Fruit fly (Drosophila melanogaster): ENCODE measurements around the gene CG15449.

The CG15449 gene

DNA sequence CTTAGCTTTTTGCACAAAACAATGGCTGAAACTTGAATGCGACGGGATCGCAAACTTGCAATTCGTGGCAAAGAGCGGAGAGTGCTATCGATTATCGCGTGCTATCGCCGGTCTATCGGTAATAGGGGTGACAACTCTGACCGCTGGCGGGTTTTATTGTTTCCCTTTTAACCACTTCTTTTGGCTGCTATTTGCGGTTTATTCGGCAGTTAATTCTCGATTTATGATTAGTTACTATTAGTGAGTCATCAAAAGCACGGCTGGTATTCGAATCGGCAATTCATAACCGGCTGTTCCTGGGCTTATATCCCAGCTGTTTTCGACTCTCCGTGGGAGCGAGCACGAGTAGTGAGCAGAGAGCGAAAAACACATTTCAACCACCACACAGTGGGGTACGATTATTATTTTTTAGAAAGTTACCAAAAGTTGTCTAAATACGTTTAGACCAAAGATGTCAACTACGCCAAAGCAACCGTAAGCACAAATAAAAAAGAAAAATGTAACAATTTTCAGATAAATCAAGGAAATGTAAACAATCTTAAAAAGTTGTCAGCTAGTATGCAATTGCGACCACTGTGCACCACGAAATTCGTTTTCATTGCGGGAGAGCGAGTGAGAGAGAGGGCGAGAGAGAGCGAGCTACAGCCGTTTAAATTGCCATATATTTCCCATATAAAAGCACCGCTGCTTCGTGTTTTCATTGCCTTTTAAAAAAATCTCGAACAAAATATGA, 13.6 kb upstream of the CG15449 start, which contains the start of the genes Stt3A and bves:
TSS of gene Stt3A (minus strand) at position 89 of the 733 bp plus-strand sequence.
TSS of gene bves (plus strand) at position 115 of the 733 bp plus-strand sequence.
- TF ChIP-seq CTCF (optimal IDR thresholded peaks at IDR 0.05) (no peak), CG8478 (optimal IDR thresholded peaks at IDR 0.05) (no peak)

DNA sequence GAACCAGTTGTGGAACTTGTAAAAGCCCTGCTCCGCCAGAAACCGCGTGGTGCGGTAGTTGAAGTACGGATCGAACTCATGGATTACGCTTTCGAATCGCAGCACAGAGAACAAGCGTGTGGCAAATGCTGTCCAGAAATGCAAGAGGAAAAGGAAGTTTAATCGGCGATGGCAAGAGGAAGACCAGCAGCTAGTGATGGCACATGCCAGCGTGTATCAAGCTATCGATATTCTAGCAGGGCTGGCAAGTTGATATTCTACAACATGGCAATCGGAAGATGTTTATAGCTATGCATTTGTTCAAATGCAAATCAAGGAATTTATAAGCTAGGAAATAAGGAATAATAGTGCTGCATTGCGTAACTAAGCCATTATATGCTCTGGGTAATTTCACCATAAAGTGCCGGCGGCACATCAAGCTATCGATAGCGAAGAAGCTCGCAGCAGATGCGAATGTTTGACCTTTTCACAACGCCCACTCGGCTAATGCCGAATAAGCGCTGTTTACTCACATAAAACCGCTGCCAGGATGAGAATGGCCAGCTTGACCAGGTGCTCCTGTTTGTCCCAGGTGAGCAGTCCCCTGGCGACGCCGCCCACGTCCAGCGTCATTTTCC, 12.8 kb upstream of the CG15449 start:
- no peak for TF ChIP-seq CTCF (optimal IDR thresholded peaks at IDR 0.05)
- no peak for TF ChIP-seq CG8478 (optimal IDR thresholded peaks at IDR 0.05)

DNA sequence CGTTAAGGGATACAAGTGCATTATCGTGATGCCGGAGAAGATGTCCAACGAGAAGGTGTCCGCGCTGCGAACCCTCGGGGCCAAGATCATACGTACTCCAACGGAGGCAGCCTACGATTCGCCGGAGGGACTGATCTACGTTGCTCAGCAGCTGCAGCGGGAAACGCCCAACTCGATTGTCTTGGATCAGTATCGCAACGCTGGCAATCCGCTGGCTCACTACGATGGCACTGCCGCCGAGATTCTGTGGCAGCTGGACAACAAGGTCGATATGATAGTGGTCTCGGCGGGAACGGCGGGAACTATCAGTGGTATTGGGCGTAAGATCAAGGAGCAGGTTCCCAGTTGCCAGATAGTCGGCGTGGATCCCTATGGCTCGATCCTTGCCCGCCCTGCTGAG, 7.3 kb upstream of the CG15449 start:
- TF ChIP-seq CG8478 (optimal IDR thresholded peaks at IDR 0.05) (no peak), CTCF (optimal IDR thresholded peaks at IDR 0.05) (no peak)

DNA sequence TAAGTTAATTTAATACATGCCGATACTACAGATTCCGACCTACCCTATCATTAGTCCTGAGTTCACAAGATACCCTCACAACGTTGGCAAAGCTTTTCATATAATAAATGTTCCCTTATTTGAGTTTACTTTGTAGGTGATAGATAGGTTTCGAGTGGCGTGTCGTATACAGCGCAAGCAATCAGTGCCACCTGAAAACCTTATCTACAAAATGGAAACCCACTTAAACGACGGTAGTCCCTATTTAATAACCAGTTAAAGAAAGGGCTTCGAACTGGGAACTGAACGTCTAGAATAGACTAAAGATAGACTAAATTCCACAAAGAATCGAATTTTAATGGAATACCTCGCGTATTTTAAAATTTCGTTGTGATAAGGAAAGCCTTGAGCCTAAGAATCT, 5.7 kb upstream of the CG15449 start:
- TF ChIP-seq CG8478 (optimal IDR thresholded peaks at IDR 0.05) (no peak), CTCF (optimal IDR thresholded peaks at IDR 0.05) (no peak)

DNA sequence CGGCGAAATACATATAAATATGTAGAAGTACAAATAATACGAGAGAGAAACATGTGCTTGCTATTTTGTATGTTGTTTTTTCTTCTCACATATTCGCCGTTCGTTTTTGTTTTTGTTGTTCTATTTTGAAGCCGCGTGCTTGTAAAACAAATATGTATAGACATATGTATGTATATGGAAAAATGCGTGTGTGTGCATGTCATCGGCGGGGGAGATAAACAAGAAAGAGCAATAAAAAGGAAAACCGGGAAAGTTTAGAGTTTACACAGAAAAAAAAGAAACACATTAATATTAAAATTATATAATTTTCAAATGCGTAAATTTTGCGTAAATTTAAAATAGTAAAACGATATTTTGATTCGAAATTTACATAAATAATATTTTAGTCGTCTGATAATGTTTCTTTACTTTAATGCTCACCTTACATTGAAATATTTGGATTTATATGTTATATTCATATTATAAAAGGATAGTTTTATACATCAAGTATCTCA, 5.1 kb upstream of the CG15449 start:
- TF ChIP-seq CG8478 (optimal IDR thresholded peaks at IDR 0.05) (no peak), CTCF (optimal IDR thresholded peaks at IDR 0.05) (no peak)

DNA sequence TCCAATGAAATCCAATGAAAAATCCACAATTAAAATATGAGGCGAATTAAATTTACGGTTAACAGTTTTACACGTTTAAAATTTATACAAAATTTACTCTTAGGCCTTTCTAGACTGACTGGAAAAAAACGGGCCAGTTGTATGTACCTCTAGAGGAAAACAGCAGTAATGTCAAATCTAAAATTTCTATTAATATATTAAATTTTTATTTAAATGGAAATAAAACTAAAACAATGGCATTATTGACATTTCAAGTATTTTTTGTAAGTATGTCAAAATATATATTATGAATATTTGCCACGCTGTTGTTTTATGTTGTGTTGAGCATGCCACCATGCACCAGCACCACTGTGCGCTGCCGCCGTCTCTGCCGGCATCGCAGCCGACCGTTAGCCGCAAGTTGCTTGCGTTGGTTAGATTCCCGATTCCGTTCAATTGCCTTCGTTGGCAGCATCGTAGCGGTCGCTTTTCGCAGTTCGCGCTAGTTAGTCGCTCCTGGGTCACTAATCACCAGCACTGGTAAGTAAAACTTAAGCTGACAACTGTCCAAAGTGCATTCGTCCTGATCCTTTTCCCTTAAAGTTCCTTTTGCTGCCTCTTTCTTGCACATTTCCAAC, 4.5 kb upstream of the CG15449 start, which contains the start of gene Cbs:
TSS of gene Cbs (plus strand) at position 308 of the 617 bp plus-strand sequence.
- no peak for TF ChIP-seq CTCF (optimal IDR thresholded peaks at IDR 0.05)
- no peak for TF ChIP-seq CG8478 (optimal IDR thresholded peaks at IDR 0.05)

DNA sequence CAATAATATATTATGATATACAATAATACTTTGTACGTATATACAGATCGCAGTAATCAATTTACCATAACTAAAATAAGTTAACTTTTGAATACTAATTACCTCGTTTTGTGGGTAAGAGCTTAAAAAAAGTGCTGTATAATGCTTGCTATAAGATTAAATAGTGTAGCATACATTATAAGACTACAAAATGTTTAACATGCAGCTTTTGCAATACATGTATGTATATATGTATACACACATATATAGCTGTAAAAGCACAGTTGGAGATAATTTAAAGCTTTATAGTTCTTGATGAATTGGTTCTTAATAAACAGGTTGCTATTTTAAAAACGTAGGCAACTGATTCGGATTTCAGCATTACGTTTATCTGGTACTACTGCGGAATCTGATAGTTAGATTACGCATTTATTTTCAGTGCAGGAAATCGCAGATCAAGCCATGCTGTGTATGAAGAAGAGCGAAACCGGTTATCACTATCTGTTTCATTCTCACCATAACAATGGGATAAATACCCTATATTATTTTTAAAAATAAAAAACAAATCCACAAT, 3.9 kb upstream of the CG15449 start:
- TF ChIP-seq CG8478 (optimal IDR thresholded peaks at IDR 0.05) (no peak), CTCF (optimal IDR thresholded peaks at IDR 0.05) (no peak)

DNA sequence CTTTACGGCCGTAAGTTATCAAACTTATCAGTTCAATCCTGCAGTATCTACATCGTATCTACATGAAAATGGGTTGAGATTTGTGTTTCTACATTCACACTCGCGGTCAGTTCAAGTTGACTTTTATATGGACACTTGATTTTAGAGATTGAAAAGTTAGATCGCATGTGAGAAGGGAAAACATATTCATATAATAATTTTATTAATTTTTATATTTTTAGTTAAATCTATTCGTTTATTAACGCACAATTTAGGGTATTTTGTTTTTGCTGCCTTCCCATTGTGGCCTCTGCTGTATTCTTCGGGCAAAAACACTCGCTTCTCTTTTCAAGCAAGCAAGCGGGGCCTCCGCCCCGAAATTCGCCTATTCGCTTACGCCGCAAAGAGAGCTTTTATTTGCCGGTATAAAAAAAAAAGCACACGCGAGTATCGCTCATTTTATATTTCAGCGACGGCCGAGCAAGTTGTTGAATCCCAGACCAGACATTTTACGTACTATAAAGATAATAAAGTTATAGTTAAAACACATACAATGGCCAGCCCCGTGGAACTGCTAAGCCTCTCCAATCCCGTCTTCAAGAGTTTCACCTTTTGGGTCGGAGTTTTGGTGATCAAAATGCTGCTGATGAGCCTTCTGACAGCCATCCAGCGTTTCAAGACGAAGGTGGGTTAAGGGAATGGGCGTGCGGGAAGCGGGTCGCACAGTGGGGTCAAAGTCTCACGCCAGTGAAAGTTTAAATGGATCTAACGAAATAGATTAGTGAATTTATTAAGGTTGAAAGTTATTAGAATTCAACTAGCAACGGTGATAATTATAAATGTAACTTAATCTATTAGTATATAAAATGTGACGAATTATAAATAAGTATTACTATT, 2.5 kb upstream of the CG15449 start:
- TF ChIP-seq CTCF (optimal IDR thresholded peaks at IDR 0.05) (no peak), CG8478 (optimal IDR thresholded peaks at IDR 0.05) (no peak)

DNA sequence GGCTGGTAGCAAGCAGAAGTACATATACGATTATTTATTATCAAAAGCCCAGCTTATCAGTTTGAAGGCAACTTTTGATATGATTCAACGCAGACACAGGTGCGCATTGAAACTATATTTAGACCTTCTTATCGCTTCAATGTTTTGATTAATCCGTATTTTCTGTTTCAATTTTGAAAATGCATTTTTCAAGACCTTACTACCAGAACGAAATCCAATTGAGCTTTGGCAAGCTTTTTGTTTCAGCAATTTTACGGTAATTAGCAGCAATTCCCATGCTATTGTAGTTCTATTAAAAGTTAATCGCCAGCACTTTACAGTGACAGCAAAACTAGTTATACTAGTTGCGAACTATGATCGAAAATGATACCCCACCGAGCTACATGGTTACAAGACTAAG, 1.4 kb upstream of the CG15449 start, which contains the start of gene Mgstl:
TSS of gene Mgstl (plus strand) at position 301 of the 400 bp plus-strand sequence.
- TF ChIP-seq CTCF (optimal IDR thresholded peaks at IDR 0.05) (no peak), CG8478 (optimal IDR thresholded peaks at IDR 0.05) (no peak)

DNA sequence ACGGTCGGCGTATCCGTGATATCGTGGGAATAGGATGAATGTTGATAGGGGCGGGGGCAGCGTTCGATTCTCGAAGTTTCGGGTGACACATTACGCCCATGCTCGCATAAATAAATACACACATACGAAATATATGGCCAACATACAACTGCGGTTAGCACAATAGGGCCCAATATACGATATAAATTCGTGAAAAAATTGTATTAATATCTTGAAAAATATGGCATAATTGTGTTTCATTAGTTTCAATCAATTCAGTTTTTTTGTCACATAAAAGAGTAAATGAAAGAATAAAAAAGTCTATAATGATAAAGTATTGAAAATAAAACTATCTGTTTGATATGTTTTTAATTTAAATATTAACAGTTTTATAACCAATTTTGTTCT, 4.5 kb downstream of the CG15449 start:
- TF ChIP-seq CG8478 (optimal IDR thresholded peaks at IDR 0.05) (no peak), CTCF (optimal IDR thresholded peaks at IDR 0.05) (no peak)

DNA sequence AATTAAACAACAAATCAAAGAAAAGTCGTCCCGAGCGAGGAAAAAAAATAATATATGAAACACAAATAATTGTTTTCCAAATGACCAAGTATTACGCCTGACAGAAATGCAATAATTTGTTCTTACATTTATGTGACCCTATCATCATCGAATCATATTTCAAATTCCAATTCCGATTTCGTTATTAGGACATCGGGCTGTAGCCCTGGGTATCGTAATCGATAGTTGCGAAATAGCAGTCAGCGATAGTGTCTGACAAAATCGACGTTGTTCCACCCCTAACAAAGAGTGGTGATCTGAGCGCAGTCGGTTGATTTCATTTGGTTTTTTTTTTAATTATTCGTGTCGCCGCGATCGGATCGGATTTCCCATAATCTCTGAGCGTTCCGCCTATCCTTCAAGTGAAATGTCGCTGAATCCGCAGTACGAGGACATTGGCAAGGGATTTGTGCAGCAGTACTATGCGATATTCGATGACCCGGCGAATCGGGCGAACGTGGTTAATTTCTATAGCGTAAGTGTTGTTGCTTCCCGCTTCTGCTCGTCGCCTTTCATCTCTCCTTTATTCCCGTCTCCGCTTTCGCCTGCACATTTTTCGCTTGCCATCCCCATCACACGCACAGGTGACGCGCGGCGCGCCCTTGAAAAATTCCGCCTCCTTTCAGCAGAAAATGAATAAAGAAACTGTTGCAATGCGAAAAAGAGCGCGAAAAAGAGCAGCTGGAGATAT, 5.0 kb downstream of the CG15449 start, which contains the start of gene Ntf-2:
TSS of gene Ntf-2 (plus strand) at position 262 of the 730 bp plus-strand sequence.
- TF ChIP-seq CTCF (optimal IDR thresholded peaks at IDR 0.05): no peak
- no peak for TF ChIP-seq CG8478 (optimal IDR thresholded peaks at IDR 0.05)

DNA sequence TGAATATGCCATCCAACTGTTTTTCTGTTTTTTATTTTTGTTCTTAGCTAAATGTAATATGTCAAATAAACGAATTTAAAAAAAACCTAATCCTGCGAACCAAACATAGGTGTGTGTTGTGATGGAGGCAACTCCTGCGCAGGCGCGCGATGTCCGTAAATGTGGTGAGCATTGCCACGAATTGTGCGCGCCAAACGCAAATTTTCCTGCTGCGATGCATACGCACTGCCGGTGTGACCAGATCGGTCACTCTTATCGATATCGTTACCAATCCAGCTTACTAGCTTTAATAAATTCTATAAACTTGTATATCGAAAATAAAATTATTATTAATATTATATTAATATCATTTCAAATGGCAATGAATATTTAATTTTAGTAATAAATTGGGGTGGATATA, 5.8 kb downstream of the CG15449 start:
- TF ChIP-seq CTCF (optimal IDR thresholded peaks at IDR 0.05) (no peak), CG8478 (optimal IDR thresholded peaks at IDR 0.05) (no peak)

DNA sequence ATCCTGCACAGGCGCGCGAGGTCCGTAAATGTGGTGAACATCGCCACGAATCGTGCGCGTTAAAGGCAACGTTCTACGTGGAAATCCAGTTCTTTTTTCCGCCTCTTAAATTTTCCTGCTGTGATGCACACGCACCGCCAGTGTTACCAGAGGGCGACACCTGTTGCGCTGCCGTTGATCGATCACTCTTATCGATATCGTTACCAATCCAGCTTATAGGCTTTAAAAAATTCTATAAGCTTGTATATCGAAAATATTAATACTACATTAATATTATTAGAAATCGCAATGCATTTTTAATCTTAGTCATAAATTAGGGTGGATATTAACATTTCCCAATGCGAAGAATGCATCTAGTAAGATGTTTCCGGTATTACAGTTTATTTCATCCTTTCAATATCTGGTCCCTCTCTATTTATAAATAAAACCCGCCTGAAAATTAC, 8.6 kb downstream of the CG15449 start, which contains the start of gene CG1529:
TSS of gene CG1529 (minus strand) at position 132 of the 443 bp plus-strand sequence.
- TF ChIP-seq CTCF (optimal IDR thresholded peaks at IDR 0.05) (no peak), CG8478 (optimal IDR thresholded peaks at IDR 0.05) (no peak)
